Worm (Caenorhabditis elegans) whole organism, mixed stage, embryonic: Measurements from ENCODE around the gene C17G10.13.

Experiments used
- bed-3 ChIP-seq: fragments of 200-800 bp; sonication (Bioruptor generic); optimal IDR thresholded peaks from 3 replicates; lab custom pipeline; 2018; ENCODE audit warnings: mild to moderate bottlenecking, missing genetic modification characterization, moderate library complexity, missing compliant biosample characterization
- hlh-1 ChIP-seq: fragments of 150-350 bp; optimal IDR thresholded peaks from 2 replicates; lab custom pipeline; 2014; ENCODE audit warnings: missing biosample characterization, missing genetic modification reagents, missing genetic modification characterization
- lin-13 ChIP-seq: fragments of 150-350 bp; optimal IDR thresholded peaks from 2 replicates; lab custom pipeline; 2014; ENCODE audit warnings: missing biosample characterization, missing genetic modification characterization
- lin-32 ChIP-seq: fragments of 200-800 bp; sonication (Bioruptor generic); optimal IDR thresholded peaks from 2 replicates; lab custom pipeline; 2018; ENCODE audit warnings: mild to moderate bottlenecking, missing genetic modification characterization, missing compliant biosample characterization
- lsy-2 ChIP-seq: fragments of 150-350 bp; optimal IDR thresholded peaks from 2 replicates; lab custom pipeline; 2014; ENCODE audit warnings: missing biosample characterization, missing genetic modification characterization
- mep-1 ChIP-seq: fragments of 150-350 bp; optimal IDR thresholded peaks from 2 replicates; lab custom pipeline; 2017; ENCODE audit warnings: missing biosample characterization, missing genetic modification reagents, missing genetic modification characterization, inconsistent platforms
- nhr-28 ChIP-seq: fragments of 150-350 bp; optimal IDR thresholded peaks from 2 replicates; lab custom pipeline; 2014; ENCODE audit warnings: missing biosample characterization, missing genetic modification characterization
- snpc-4 ChIP-seq: fragments of 150-350 bp; optimal IDR thresholded peaks from 2 replicates; lab custom pipeline; 2014; ENCODE audit warnings: missing biosample characterization, missing genetic modification characterization
- unc-39 ChIP-seq: fragments of 150-350 bp; optimal IDR thresholded peaks from 2 replicates; lab custom pipeline; 2014; ENCODE audit warnings: missing biosample characterization, missing genetic modification characterization

DNA sequence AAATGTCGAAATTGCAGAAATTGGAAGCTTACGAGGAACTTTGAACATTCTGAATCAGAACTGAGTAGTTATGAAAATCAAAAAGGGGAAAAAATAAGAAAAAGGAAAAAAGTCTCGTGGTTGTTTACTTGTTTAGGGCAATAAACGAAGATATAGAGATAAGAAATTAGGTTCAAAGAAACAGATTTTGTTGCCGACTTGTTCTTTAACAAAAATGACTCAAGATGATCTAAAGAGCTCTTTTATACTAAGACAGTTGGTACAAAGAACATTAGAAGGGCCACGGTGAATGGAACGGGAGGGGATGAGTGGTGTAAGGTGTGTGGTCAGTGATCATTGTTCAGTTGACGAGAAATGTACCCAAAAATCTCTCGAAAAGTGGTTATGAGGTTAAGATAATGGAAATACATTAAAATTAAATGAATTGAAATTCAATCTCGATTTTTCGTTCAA, 42.1 kb downstream of the C17G10.13 start, which contains the start of gene acdh-2:
- TF ChIP-seq lin-13 (tag; lab: Kevin White, UChicago), result no peak
- no peak for TF ChIP-seq bed-3 (GFP tag; lab: Kevin White, UChicago)
- no peak for TF ChIP-seq lin-32 (GFP tag; lab: Kevin White, UChicago)
- TF ChIP-seq unc-39 (tag; lab: Kevin White, UChicago), result no peak
- no peak for TF ChIP-seq nhr-28 (tag; lab: Kevin White, UChicago)
- no peak for TF ChIP-seq hlh-1 (tag; lab: Kevin White, UChicago)
- no peak for TF ChIP-seq lsy-2 (tag; lab: Kevin White, UChicago)
- no peak for TF ChIP-seq snpc-4
- no peak for TF ChIP-seq mep-1
